In genomic region chrX:8089916-8090315, ce11 we compare ENCODE assay signal across 6 worm cellular contexts.
TF ChIP-seq lines count a peak whose summit lies in the region.

No protein-coding gene starts in this region.

TF ChIP-seq in whole organism, L1 larva, 84 proteins besides CTCF, POLR2A, EP300 and RAD21 (continues in another document):
- TF ChIP-seq irx-1 (tag; optimal IDR thresholded peaks at IDR 0.05; lab: Kevin White, UChicago) (no peak), pax-3 (tag; optimal IDR thresholded peaks at IDR 0.05; lab: Kevin White, UChicago) (peak; percentile 68), nhr-84 (tag; optimal IDR thresholded peaks at IDR 0.05; lab: Kevin White, UChicago) (no peak), snu-23 (GFP tag; optimal IDR thresholded peaks at IDR 0.05; lab: Kevin White, UChicago) (peak; percentile 51), snpc-4 (tag; optimal IDR thresholded peaks at IDR 0.05; lab: Kevin White, UChicago) (no peak), nhr-12 (tag; optimal IDR thresholded peaks at IDR 0.05; lab: Kevin White, UChicago) (no peak), nhr-11 (tag; optimal IDR thresholded peaks at IDR 0.05; lab: Kevin White, UChicago) (peak; percentile 31), sup-37 (GFP tag; optimal IDR thresholded peaks at IDR 0.05; lab: Kevin White, UChicago) (no peak), skn-1 (tag; optimal IDR thresholded peaks at IDR 0.05; lab: Kevin White, UChicago) (no peak), dsc-1 (tag; optimal IDR thresholded peaks at IDR 0.05; lab: Kevin White, UChicago) (peak; percentile 89), nhr-19 (GFP tag; conservative IDR thresholded peaks at IDR 0.05; lab: Robert Waterston, UW) (peak; percentile 38), egl-27 (tag; optimal IDR thresholded peaks at IDR 0.05; lab: Kevin White, UChicago) (no peak), aly-2 (tag; optimal IDR thresholded peaks at IDR 0.05; lab: Kevin White, UChicago) (no peak), unc-98 (GFP tag; IDR thresholded peaks at IDR 0.05; lab: Robert Waterston, UW) (no peak), ets-5 (GFP tag; IDR thresholded peaks at IDR 0.05; lab: Robert Waterston, UW) (no peak), ztf-11 (tag; optimal IDR thresholded peaks at IDR 0.05; lab: Kevin White, UChicago) (no peak)

TF ChIP-seq in whole organism, L2 larva, 48 proteins besides CTCF, POLR2A, EP300 and RAD21 (continues in another document):
- TF ChIP-seq blmp-1 (tag; optimal IDR thresholded peaks at IDR 0.05; lab: Kevin White, UChicago; ENCODE audit: insufficient read depth) (peak; percentile 8), ama-1 (optimal IDR thresholded peaks at IDR 0.05; lab: Kevin White, UChicago) (no peak), egl-27 (tag; optimal IDR thresholded peaks at IDR 0.05; lab: Kevin White, UChicago) (no peak), dmd-4 (tag; optimal IDR thresholded peaks at IDR 0.05; lab: Kevin White, UChicago) (no peak), nhr-237 (tag; optimal IDR thresholded peaks at IDR 0.05; lab: Kevin White, UChicago) (no peak), mbf-1 (tag; optimal IDR thresholded peaks at IDR 0.05; lab: Kevin White, UChicago) (no peak), ztf-1 (GFP tag; conservative IDR thresholded peaks at IDR 0.05; lab: Robert Waterston, UW) (no peak), ZK546.5 (tag; optimal IDR thresholded peaks at IDR 0.05; lab: Kevin White, UChicago) (no peak), nhr-21 (tag; optimal IDR thresholded peaks at IDR 0.05; lab: Kevin White, UChicago) (peak; percentile 68), peb-1 (tag; optimal IDR thresholded peaks at IDR 0.05; lab: Kevin White, UChicago) (no peak), nhr-23 (tag; optimal IDR thresholded peaks at IDR 0.05; lab: Kevin White, UChicago) (no peak), fos-1 (tag; optimal IDR thresholded peaks at IDR 0.05; lab: Kevin White, UChicago) (no peak), aly-2 (tag; optimal IDR thresholded peaks at IDR 0.05; lab: Kevin White, UChicago) (no peak), ceh-16 (tag; optimal IDR thresholded peaks at IDR 0.05; lab: Kevin White, UChicago) (no peak), Y55F3AM.14 (GFP tag; optimal IDR thresholded peaks at IDR 0.05; lab: Kevin White, UChicago) (no peak), skn-1 (tag; optimal IDR thresholded peaks at IDR 0.05; lab: Kevin White, UChicago) (no peak)

TF ChIP-seq in whole organism, L3 larva, 47 proteins besides CTCF, POLR2A, EP300 and RAD21:
- peak; percentile 77 for TF ChIP-seq nhr-11 (tag; optimal IDR thresholded peaks at IDR 0.05; lab: Kevin White, UChicago)
- TF ChIP-seq hmg-11 (tag; optimal IDR thresholded peaks at IDR 0.05; lab: Kevin White, UChicago): no peak
- TF ChIP-seq fkh-10 (GFP tag; optimal IDR thresholded peaks at IDR 0.05; lab: Kevin White, UChicago): peak; percentile 31
- TF ChIP-seq elt-2 (tag; optimal IDR thresholded peaks at IDR 0.05; lab: Kevin White, UChicago): peak; percentile 30
- peak; percentile 50 for TF ChIP-seq nhr-43 (tag; optimal IDR thresholded peaks at IDR 0.05; lab: Kevin White, UChicago; ENCODE audit: poor library complexity, severe bottlenecking)
- no peak for TF ChIP-seq daf-12 (tag; optimal IDR thresholded peaks at IDR 0.05; lab: Kevin White, UChicago)
- TF ChIP-seq aly-2 (tag; optimal IDR thresholded peaks at IDR 0.05; lab: Kevin White, UChicago): no peak
- no peak for TF ChIP-seq unc-62 (GFP tag; optimal IDR thresholded peaks at IDR 0.05; lab: Kevin White, UChicago)
- TF ChIP-seq nfya-1 (tag; optimal IDR thresholded peaks at IDR 0.05; lab: Kevin White, UChicago; ENCODE audit: insufficient read depth): peak; percentile 12
- no peak for TF ChIP-seq jun-1 (tag; optimal IDR thresholded peaks at IDR 0.05; lab: Kevin White, UChicago)
- no peak for TF ChIP-seq sea-2 (GFP tag; optimal IDR thresholded peaks at IDR 0.05; lab: Kevin White, UChicago)
- no peak for TF ChIP-seq ztf-11 (tag; optimal IDR thresholded peaks at IDR 0.05; lab: Kevin White, UChicago)
- TF ChIP-seq nhr-77 (tag; optimal IDR thresholded peaks at IDR 0.05; lab: Kevin White, UChicago): no peak
- no peak for TF ChIP-seq tbx-2 (tag; optimal IDR thresholded peaks at IDR 0.05; lab: Kevin White, UChicago)

TF ChIP-seq in whole organism, L4 larva, 104 proteins besides CTCF, POLR2A, EP300 and RAD21 (continues in another document):
- TF ChIP-seq lin-13 (GFP tag; optimal IDR thresholded peaks at IDR 0.05; lab: Kevin White, UChicago): no peak
- no peak for TF ChIP-seq F44E2.7 (GFP tag; IDR thresholded peaks at IDR 0.05; lab: Robert Waterston, UW)
- TF ChIP-seq nhr-25 (tag; optimal IDR thresholded peaks at IDR 0.05; lab: Kevin White, UChicago; ENCODE audit: borderline replicate concordance, insufficient read depth): no peak
- TF ChIP-seq aly-2 (tag; optimal IDR thresholded peaks at IDR 0.05; lab: Kevin White, UChicago): no peak
- no peak for TF ChIP-seq ces-1 (GFP tag; optimal IDR thresholded peaks at IDR 0.05; lab: Kevin White, UChicago)
- no peak for TF ChIP-seq Y48G9A.11 (GFP tag; IDR thresholded peaks at IDR 0.05; lab: Robert Waterston, UW)
- TF ChIP-seq tra-1 (GFP tag; IDR thresholded peaks at IDR 0.05; lab: Robert Waterston, UW): no peak
- no peak for TF ChIP-seq zag-1 (tag; optimal IDR thresholded peaks at IDR 0.05; lab: Kevin White, UChicago)
- no peak for TF ChIP-seq saeg-2 (GFP tag; IDR thresholded peaks at IDR 0.05; lab: Robert Waterston, UW)
- TF ChIP-seq unc-130 (GFP tag; optimal IDR thresholded peaks at IDR 0.05; lab: Kevin White, UChicago): no peak
- no peak for TF ChIP-seq lin-39 (tag; optimal IDR thresholded peaks at IDR 0.05; lab: Kevin White, UChicago)
- no peak for TF ChIP-seq daf-8 (GFP tag; IDR thresholded peaks at IDR 0.05; lab: Robert Waterston, UW)
- TF ChIP-seq nhr-6 (tag; optimal IDR thresholded peaks at IDR 0.05; lab: Kevin White, UChicago): no peak
- peak; percentile 45 for TF ChIP-seq mxl-3 (GFP tag; optimal IDR thresholded peaks at IDR 0.05; lab: Kevin White, UChicago)
- TF ChIP-seq lin-15B (tag; optimal IDR thresholded peaks at IDR 0.05; lab: Kevin White, UChicago): no peak
- TF ChIP-seq hif-1 (tag; optimal IDR thresholded peaks at IDR 0.05; lab: Kevin White, UChicago): peak in 1 of 2 experiments; percentile 2
- TF ChIP-seq egl-43 (GFP tag; IDR thresholded peaks at IDR 0.05; lab: Robert Waterston, UW): no peak
- TF ChIP-seq ceh-28 (tag; optimal IDR thresholded peaks at IDR 0.05; lab: Kevin White, UChicago): no peak
- TF ChIP-seq dmd-9 (GFP tag; IDR thresholded peaks at IDR 0.05; lab: Robert Waterston, UW): no peak

TF ChIP-seq in whole organism, late embryonic, 69 proteins besides CTCF, POLR2A, EP300 and RAD21:
- TF ChIP-seq unc-42 (tag; optimal IDR thresholded peaks at IDR 0.05; lab: Kevin White, UChicago): peak; percentile 68
- no peak for TF ChIP-seq sdc-2 (tag; optimal IDR thresholded peaks at IDR 0.05; lab: Kevin White, UChicago)
TF ChIP-seq in whole organism, late embryonic: peak in this region for 1.

TF ChIP-seq in whole organism, mixed stage, embryonic, 35 proteins besides CTCF, POLR2A, EP300 and RAD21:
- no peak for TF ChIP-seq nhr-28 (tag; optimal IDR thresholded peaks at IDR 0.05; lab: Kevin White, UChicago)
- no peak for TF ChIP-seq unc-62 (GFP tag; optimal IDR thresholded peaks at IDR 0.05; lab: Kevin White, UChicago)
- no peak for TF ChIP-seq mab-5 (tag; optimal IDR thresholded peaks at IDR 0.05; lab: Kevin White, UChicago)
- no peak for TF ChIP-seq unc-39 (tag; optimal IDR thresholded peaks at IDR 0.05; lab: Kevin White, UChicago)
- peak; percentile 61 for TF ChIP-seq ces-1 (GFP tag; optimal IDR thresholded peaks at IDR 0.05; lab: Kevin White, UChicago)

Comparison
In these comparisons a context has a peak if more than half of its experiments do, and no peak if none do; other contexts are left out.
1. Of the 29 proteins assayed by ChIP-seq in both whole organism, L4 larva and whole organism, L1 larva: peak only in whole organism, L4 larva: nhr-28; only in whole organism, L1 larva: fkh-10 and lsy-2; in both: mep-1 and nhr-11; in neither: 21; mixed calls (peak in some experiments, not most) for 3.